Fruit fly (Drosophila melanogaster): ENCODE data around the gene sog.
A peak's percentile ranks its signal among the peaks of the same experiment; 100 is the strongest.

sog gene

dm6 chrX:15622970-15623402, 10.2 kb downstream of the sog start (continued):
- peak; percentile 53 to 56 for TF ChIP-seq chif (GFP tag; optimal IDR thresholded peaks at IDR 0.05)
- peak; percentile 32 for TF ChIP-seq CG18011 (GFP tag; optimal IDR thresholded peaks at IDR 0.05)
- peak; percentile 7 for TF ChIP-seq CG8290 (GFP tag; optimal IDR thresholded peaks at IDR 0.05)
- peak in 1 of 2 experiments; percentile 95 for TF ChIP-seq CG8290 (tag; optimal IDR thresholded peaks at IDR 0.05)
- TF ChIP-seq lov (optimal IDR thresholded peaks at IDR 0.05) = no peak
- 0 out of 3 replicates have a peak, but pooled peaks have one; percentile 40 for TF ChIP-seq lov (GFP tag; IDR thresholded peaks at IDR 0.05)
- peak; percentile 37 for TF ChIP-seq CG4282 (GFP tag; optimal IDR thresholded peaks at IDR 0.05)
- TF ChIP-seq CG8089 (GFP tag; optimal IDR thresholded peaks at IDR 0.05) = peak; percentile 61
- peak; percentile 36 for TF ChIP-seq CG33213 (GFP tag; optimal IDR thresholded peaks at IDR 0.05)
- TF ChIP-seq CG11093 (GFP tag; IDR thresholded peaks at IDR 0.05) = peak; percentile 79
- peak; percentile 93 for TF ChIP-seq dysf (GFP tag; IDR thresholded peaks at IDR 0.05)
- TF ChIP-seq CrebB (tag; optimal IDR thresholded peaks at IDR 0.05) = peak; percentile 54
- TF ChIP-seq E2f2 (GFP tag; IDR thresholded peaks at IDR 0.05) = peak; percentile 57
- peak; percentile 40 for TF ChIP-seq tio (GFP tag; optimal IDR thresholded peaks at IDR 0.05)
- peak; percentile 36 for TF ChIP-seq CG3995 (GFP tag; optimal IDR thresholded peaks at IDR 0.05)
- TF ChIP-seq ap (GFP tag; IDR thresholded peaks at IDR 0.05) = peak; percentile 69
- TF ChIP-seq CG2875 (GFP tag; optimal IDR thresholded peaks at IDR 0.05) = peak; percentile 39
- TF ChIP-seq CG11504 (tag; optimal IDR thresholded peaks at IDR 0.05) = peak; percentile 89
- peak; percentile 90 for TF ChIP-seq ranshi (GFP tag; IDR thresholded peaks at IDR 0.05)
- peak; percentile 8 for TF ChIP-seq CG31388 (GFP tag; optimal IDR thresholded peaks at IDR 0.05)
- TF ChIP-seq trem (tag; optimal IDR thresholded peaks at IDR 0.05) = no peak
- TF ChIP-seq slp2 (GFP tag; optimal IDR thresholded peaks at IDR 0.05) = peak; percentile 66
- TF ChIP-seq CG15514 (GFP tag; optimal IDR thresholded peaks at IDR 0.05) = peak; percentile 54
- peak; percentile 86 for TF ChIP-seq H2.0 (GFP tag; IDR thresholded peaks at IDR 0.05)
- no peak for TF ChIP-seq fru (optimal IDR thresholded peaks at IDR 0.05)
- no peak for TF ChIP-seq CTCF (GFP tag; optimal IDR thresholded peaks at IDR 0.05)
- TF ChIP-seq CG11247 (GFP tag; IDR thresholded peaks at IDR 0.05) = peak; percentile 83
- peak; percentile 66 for TF ChIP-seq CG18764 (GFP tag; optimal IDR thresholded peaks at IDR 0.05)
- no peak; the same call in 1 of the 2 replicates for TF ChIP-seq GATAe (GFP tag; conservative IDR thresholded peaks at IDR 0.05)
- peak; percentile 76 for TF ChIP-seq Oli (tag; optimal IDR thresholded peaks at IDR 0.05)
- TF ChIP-seq CoRest (tag; optimal IDR thresholded peaks at IDR 0.05) = peak; percentile 83
- TF ChIP-seq Nf-YC (tag; optimal IDR thresholded peaks at IDR 0.05) = peak; percentile 2
- TF ChIP-seq luna (GFP tag; optimal IDR thresholded peaks at IDR 0.05) = peak; percentile 43
- peak; percentile 62 for TF ChIP-seq CG12391 (tag; optimal IDR thresholded peaks at IDR 0.05)
- TF ChIP-seq Asciz (GFP tag; optimal IDR thresholded peaks at IDR 0.05) = peak; percentile 67
- TF ChIP-seq CG18599 (GFP tag; optimal IDR thresholded peaks at IDR 0.05) = peak; percentile 81
- TF ChIP-seq ara (GFP tag; IDR thresholded peaks at IDR 0.05) = peak; percentile 77
- no peak for TF ChIP-seq zen2 (GFP tag; IDR thresholded peaks at IDR 0.05; ENCODE audit: partially characterized antibody)
- peak; percentile 82 for TF ChIP-seq sqz (GFP tag; optimal IDR thresholded peaks at IDR 0.05)
- TF ChIP-seq tin (GFP tag; optimal IDR thresholded peaks at IDR 0.05) = peak; percentile 67
- TF ChIP-seq CG9609 (GFP tag; optimal IDR thresholded peaks at IDR 0.05) = peak; percentile 57
- TF ChIP-seq Side (GFP tag; optimal IDR thresholded peaks at IDR 0.05) = peak; percentile 87
- peak; percentile 13 for TF ChIP-seq CG4617 (GFP tag; optimal IDR thresholded peaks at IDR 0.05; ENCODE audit: borderline replicate concordance)
- TF ChIP-seq TFAM (GFP tag; optimal IDR thresholded peaks at IDR 0.05) = no peak
- peak; percentile 56 for TF ChIP-seq CG10654 (GFP tag; optimal IDR thresholded peaks at IDR 0.05)
- TF ChIP-seq peb (GFP tag; IDR thresholded peaks at IDR 0.05) = peak; percentile 41; the same call in 1 of the 2 replicates
- TF ChIP-seq CG11695 (GFP tag; IDR thresholded peaks at IDR 0.05) = peak; percentile 86
- TF ChIP-seq CG17359 (tag; optimal IDR thresholded peaks at IDR 0.05) = peak; percentile 83
- peak; percentile 61 for TF ChIP-seq Deaf1 (tag; optimal IDR thresholded peaks at IDR 0.05)
- no peak for TF ChIP-seq nerfin-2 (GFP tag; IDR thresholded peaks at IDR 0.05; ENCODE audit: partially characterized antibody)
- TF ChIP-seq CG4854 (GFP tag; optimal IDR thresholded peaks at IDR 0.05) = peak; percentile 61
- peak; percentile 32 for TF ChIP-seq salm (tag; optimal IDR thresholded peaks at IDR 0.05)
